5 fruit fly cellular contexts compared by ENCODE assay signal in genomic region chr3R:30811300-30812022, dm6.
TF ChIP-seq lines count a peak whose summit lies in the region.

No protein-coding gene starts in this region.

- TF ChIP-seq CTCF in whole organism, embryonic (GFP tag; optimal IDR thresholded peaks at IDR 0.05; lab: Kevin White, UChicago): no peak

TF ChIP-seq in whole organism, adult, 20 proteins besides CTCF, POLR2A, EP300 and RAD21:
- TF ChIP-seq CG33017 (tag; optimal IDR thresholded peaks at IDR 0.05; lab: Kevin White, UChicago): no peak
- TF ChIP-seq Clk (GFP tag; optimal IDR thresholded peaks at IDR 0.05; lab: Kevin White, UChicago): no peak
- TF ChIP-seq CG14711 (tag; optimal IDR thresholded peaks at IDR 0.05; lab: Kevin White, UChicago): no peak
- peak; percentile 3 for TF ChIP-seq cic (GFP tag; optimal IDR thresholded peaks at IDR 0.05; lab: Kevin White, UChicago)
- no peak for TF ChIP-seq bab1 (GFP tag; optimal IDR thresholded peaks at IDR 0.05; lab: Kevin White, UChicago)
- TF ChIP-seq CG7045 (GFP tag; optimal IDR thresholded peaks at IDR 0.05; lab: Kevin White, UChicago): no peak
- TF ChIP-seq CG5204 (GFP tag; optimal IDR thresholded peaks at IDR 0.05; lab: Kevin White, UChicago): no peak
- no peak for TF ChIP-seq cnc (optimal IDR thresholded peaks at IDR 0.05; lab: Kevin White, UChicago)
- no peak for TF ChIP-seq toe (GFP tag; optimal IDR thresholded peaks at IDR 0.05; lab: Kevin White, UChicago)
- TF ChIP-seq CG12768 (GFP tag; optimal IDR thresholded peaks at IDR 0.05; lab: Kevin White, UChicago): no peak
- TF ChIP-seq Mnt (GFP tag; optimal IDR thresholded peaks at IDR 0.05; lab: Kevin White, UChicago): peak; percentile 2
- TF ChIP-seq tj (GFP tag; optimal IDR thresholded peaks at IDR 0.05; lab: Kevin White, UChicago): peak; percentile 51
- TF ChIP-seq ovo (GFP tag; optimal IDR thresholded peaks at IDR 0.05; lab: Kevin White, UChicago): no peak
- no peak for TF ChIP-seq Crg-1 (GFP tag; optimal IDR thresholded peaks at IDR 0.05; lab: Kevin White, UChicago)
- TF ChIP-seq kay (GFP tag; lab: Kevin White, UChicago; ENCODE audit: borderline replicate concordance): peak; percentile 88
- TF ChIP-seq CG1620 (GFP tag; optimal IDR thresholded peaks at IDR 0.05; lab: Kevin White, UChicago): no peak
- TF ChIP-seq CG11617 (GFP tag; optimal IDR thresholded peaks at IDR 0.05; lab: Kevin White, UChicago): no peak
- TF ChIP-seq Hr96 (GFP tag; optimal IDR thresholded peaks at IDR 0.05; lab: Kevin White, UChicago): no peak

TF ChIP-seq in whole organism, embryonic, 481 proteins besides CTCF, POLR2A, EP300 and RAD21 (continues in another document):
- peak; percentile 82 for TF ChIP-seq sug (tag; optimal IDR thresholded peaks at IDR 0.05; lab: Kevin White, UChicago)
- no peak for TF ChIP-seq CG14667 (GFP tag; IDR thresholded peaks at IDR 0.05; lab: Robert Waterston, UW)
- TF ChIP-seq CG17829 (tag; optimal IDR thresholded peaks at IDR 0.05; lab: Kevin White, UChicago): no peak
- TF ChIP-seq ems (GFP tag; optimal IDR thresholded peaks at IDR 0.05; lab: Kevin White, UChicago): no peak
- peak; percentile 97 for TF ChIP-seq sd (tag; optimal IDR thresholded peaks at IDR 0.05; lab: Kevin White, UChicago)
- peak; percentile 24 for TF ChIP-seq lilli (GFP tag; optimal IDR thresholded peaks at IDR 0.05; lab: Kevin White, UChicago)
- TF ChIP-seq CG2199 (GFP tag; IDR thresholded peaks at IDR 0.05; lab: Robert Waterston, UW): 0 out of 3 replicates have a peak, but pooled peaks have one; percentile 27
- peak; percentile 68 for TF ChIP-seq gcm (GFP tag; optimal IDR thresholded peaks at IDR 0.05; lab: Kevin White, UChicago)
- TF ChIP-seq CG10209 (GFP tag; optimal IDR thresholded peaks at IDR 0.05; lab: Kevin White, UChicago): no peak
- no peak for TF ChIP-seq CG8478 (optimal IDR thresholded peaks at IDR 0.05; lab: Kevin White, UChicago)
- TF ChIP-seq corto (GFP tag; optimal IDR thresholded peaks at IDR 0.05; lab: Kevin White, UChicago): peak; percentile 61
- peak; percentile 72 for TF ChIP-seq lbe (GFP tag; optimal IDR thresholded peaks at IDR 0.05; lab: Kevin White, UChicago)
- TF ChIP-seq Ptx1 (GFP tag; IDR thresholded peaks at IDR 0.05; lab: Robert Waterston, UW): no peak
- no peak for TF ChIP-seq CG18011 (GFP tag; optimal IDR thresholded peaks at IDR 0.05; lab: Kevin White, UChicago)
- TF ChIP-seq exex (tag; optimal IDR thresholded peaks at IDR 0.05; lab: Kevin White, UChicago): peak; percentile 75
- peak; percentile 27; the same call in 1 of the 2 replicates for TF ChIP-seq Drgx (GFP tag; IDR thresholded peaks at IDR 0.05; lab: Robert Waterston, UW)
- peak; percentile 53 for TF ChIP-seq mirr (GFP tag; optimal IDR thresholded peaks at IDR 0.05; lab: Kevin White, UChicago)
- no peak for TF ChIP-seq CG9437 (GFP tag; optimal IDR thresholded peaks at IDR 0.05; lab: Kevin White, UChicago)
- TF ChIP-seq CG10565 (GFP tag; optimal IDR thresholded peaks at IDR 0.05; lab: Kevin White, UChicago): no peak

TF ChIP-seq in whole organism, prepupa, 60 proteins besides CTCF, POLR2A, EP300 and RAD21 (continues in another document):
- TF ChIP-seq CG1621 (tag; optimal IDR thresholded peaks at IDR 0.05; lab: Kevin White, UChicago): peak; percentile 27
- peak; percentile 45 for TF ChIP-seq Ets96B (tag; optimal IDR thresholded peaks at IDR 0.05; lab: Kevin White, UChicago)
- peak; percentile 54 for TF ChIP-seq CG32006 (GFP tag; optimal IDR thresholded peaks at IDR 0.05; lab: Kevin White, UChicago)
- no peak for TF ChIP-seq CG6276 (GFP tag; optimal IDR thresholded peaks at IDR 0.05; lab: Kevin White, UChicago)
- peak; percentile 46 for TF ChIP-seq Eip93F (GFP tag; optimal IDR thresholded peaks at IDR 0.05; lab: Kevin White, UChicago)
- peak; percentile 59 for TF ChIP-seq Hr4 (GFP tag; optimal IDR thresholded peaks at IDR 0.05; lab: Kevin White, UChicago)
- peak; percentile 66 for TF ChIP-seq vri (GFP tag; optimal IDR thresholded peaks at IDR 0.05; lab: Kevin White, UChicago)
- TF ChIP-seq CG34406 (GFP tag; optimal IDR thresholded peaks at IDR 0.05; lab: Kevin White, UChicago): peak; percentile 52
- TF ChIP-seq CG11294 (GFP tag; IDR thresholded peaks at IDR 0.05; lab: Robert Waterston, UW): no peak
- TF ChIP-seq achi (GFP tag; optimal IDR thresholded peaks at IDR 0.05; lab: Kevin White, UChicago): peak; percentile 54
- TF ChIP-seq ss (GFP tag; optimal IDR thresholded peaks at IDR 0.05; lab: Kevin White, UChicago): no peak
- peak; percentile 54 for TF ChIP-seq net (GFP tag; optimal IDR thresholded peaks at IDR 0.05; lab: Kevin White, UChicago)
- peak; percentile 15 for TF ChIP-seq Sox14 (GFP tag; optimal IDR thresholded peaks at IDR 0.05; lab: Kevin White, UChicago)
- no peak for TF ChIP-seq CG11902 (GFP tag; optimal IDR thresholded peaks at IDR 0.05; lab: Kevin White, UChicago)
- TF ChIP-seq Sox15 (GFP tag; optimal IDR thresholded peaks at IDR 0.05; lab: Kevin White, UChicago): no peak
- no peak for TF ChIP-seq fkh (GFP tag; optimal IDR thresholded peaks at IDR 0.05; lab: Kevin White, UChicago)
- peak; percentile 75 for TF ChIP-seq lz (GFP tag; optimal IDR thresholded peaks at IDR 0.05; lab: Kevin White, UChicago)
- peak; percentile 38 for TF ChIP-seq CG10669 (GFP tag; optimal IDR thresholded peaks at IDR 0.05; lab: Kevin White, UChicago)
- peak; percentile 67 for TF ChIP-seq Met (GFP tag; optimal IDR thresholded peaks at IDR 0.05; lab: Kevin White, UChicago)
- TF ChIP-seq Smox (GFP tag; optimal IDR thresholded peaks at IDR 0.05; lab: Kevin White, UChicago): peak; percentile 55

TF ChIP-seq in whole organism, pupa, 21 proteins besides CTCF, POLR2A, EP300 and RAD21:
- TF ChIP-seq CG17806 (tag; optimal IDR thresholded peaks at IDR 0.05; lab: Kevin White, UChicago) (peak; percentile 36), Snoo (tag; optimal IDR thresholded peaks at IDR 0.05; lab: Kevin White, UChicago) (peak; percentile 43), gl (tag; optimal IDR thresholded peaks at IDR 0.05; lab: Kevin White, UChicago) (no peak), CG13204 (GFP tag; optimal IDR thresholded peaks at IDR 0.05; lab: Kevin White, UChicago) (no peak), Ets98B (GFP tag; IDR thresholded peaks at IDR 0.05; lab: Robert Waterston, UW) (peak; percentile 40), CG9948 (tag; optimal IDR thresholded peaks at IDR 0.05; lab: Kevin White, UChicago) (peak; percentile 30), fd96Ca (GFP tag; IDR thresholded peaks at IDR 0.05; lab: Robert Waterston, UW) (peak; percentile 16; the same call in 1 of the 3 replicates), CG8159 (tag; optimal IDR thresholded peaks at IDR 0.05; lab: Kevin White, UChicago) (peak; percentile 38), CG8301 (tag; optimal IDR thresholded peaks at IDR 0.05; lab: Kevin White, UChicago) (peak; percentile 48), CG14655 (GFP tag; optimal IDR thresholded peaks at IDR 0.05; lab: Kevin White, UChicago) (peak; percentile 57), Pif1A (GFP tag; optimal IDR thresholded peaks at IDR 0.05; lab: Kevin White, UChicago) (peak; percentile 62), EcR (GFP tag; optimal IDR thresholded peaks at IDR 0.05; lab: Kevin White, UChicago) (no peak), Pif1B (GFP tag; optimal IDR thresholded peaks at IDR 0.05; lab: Kevin White, UChicago) (peak; percentile 43), CG15710 (tag; optimal IDR thresholded peaks at IDR 0.05; lab: Kevin White, UChicago) (peak; percentile 19), CG4496 (GFP tag; IDR thresholded peaks at IDR 0.05; lab: Robert Waterston, UW) (0 out of 3 replicates have a peak, but pooled peaks have one; percentile 24), CG34367 (tag; optimal IDR thresholded peaks at IDR 0.05; lab: Kevin White, UChicago) (no peak), CG32121 (GFP tag; IDR thresholded peaks at IDR 0.05; lab: Robert Waterston, UW) (peak; percentile 71; the same call in 1 of the 2 replicates)
TF ChIP-seq in whole organism, pupa: peak in this region for 13.

TF ChIP-seq in whole organism, wandering third instar larva, 38 proteins besides CTCF, POLR2A, EP300 and RAD21 (continues in another document):
- peak; percentile 68 for TF ChIP-seq Sp1 (GFP tag; optimal IDR thresholded peaks at IDR 0.05; lab: Kevin White, UChicago)
- no peak for TF ChIP-seq Vsx2 (GFP tag; optimal IDR thresholded peaks at IDR 0.05; lab: Kevin White, UChicago; ENCODE audit: partially characterized antibody)
- peak; percentile 43 for TF ChIP-seq dmrt93B (GFP tag; optimal IDR thresholded peaks at IDR 0.05; lab: Kevin White, UChicago)
- peak; percentile 81 to 85 for TF ChIP-seq foxo (GFP tag; optimal IDR thresholded peaks at IDR 0.05; lab: Kevin White, UChicago)
- peak; percentile 84 for TF ChIP-seq h (GFP tag; optimal IDR thresholded peaks at IDR 0.05; lab: Kevin White, UChicago)
- peak; percentile 82 for TF ChIP-seq rgr (GFP tag; optimal IDR thresholded peaks at IDR 0.05; lab: Kevin White, UChicago)
- TF ChIP-seq psq (GFP tag; optimal IDR thresholded peaks at IDR 0.05; lab: Kevin White, UChicago): peak; percentile 50
- peak; percentile 48 for TF ChIP-seq CG32264 (GFP tag; optimal IDR thresholded peaks at IDR 0.05; lab: Kevin White, UChicago)
- TF ChIP-seq sage (GFP tag; optimal IDR thresholded peaks at IDR 0.05; lab: Kevin White, UChicago): peak; percentile 33
- peak; percentile 77 for TF ChIP-seq fru (GFP tag; optimal IDR thresholded peaks at IDR 0.05; lab: Kevin White, UChicago)
- peak; percentile 9 for TF ChIP-seq dsf (GFP tag; optimal IDR thresholded peaks at IDR 0.05; lab: Kevin White, UChicago; ENCODE audit: borderline replicate concordance)
- TF ChIP-seq CG9705 (GFP tag; optimal IDR thresholded peaks at IDR 0.05; lab: Kevin White, UChicago): no peak
- TF ChIP-seq OdsH (GFP tag; optimal IDR thresholded peaks at IDR 0.05; lab: Kevin White, UChicago): peak; percentile 73
- TF ChIP-seq Hnf4 (GFP tag; optimal IDR thresholded peaks at IDR 0.05; lab: Kevin White, UChicago): peak; percentile 68
- TF ChIP-seq sv (GFP tag; optimal IDR thresholded peaks at IDR 0.05; lab: Kevin White, UChicago): no peak
- peak; percentile 85 for TF ChIP-seq ey (GFP tag; optimal IDR thresholded peaks at IDR 0.05; lab: Kevin White, UChicago)
- TF ChIP-seq Rel (GFP tag; optimal IDR thresholded peaks at IDR 0.05; lab: Kevin White, UChicago): peak; percentile 14
- TF ChIP-seq Rel (tag; optimal IDR thresholded peaks at IDR 0.05; lab: Kevin White, UChicago): peak; percentile 74
- TF ChIP-seq Jra (GFP tag; optimal IDR thresholded peaks at IDR 0.05; lab: Kevin White, UChicago): peak; percentile 59
- TF ChIP-seq HLH106 (tag; optimal IDR thresholded peaks at IDR 0.05; lab: Kevin White, UChicago): peak; percentile 75
- TF ChIP-seq br (GFP tag; optimal IDR thresholded peaks at IDR 0.05; lab: Kevin White, UChicago): peak; percentile 81
- TF ChIP-seq woc (GFP tag; optimal IDR thresholded peaks at IDR 0.05; lab: Kevin White, UChicago): peak; percentile 58
- peak; percentile 78 for TF ChIP-seq tai (GFP tag; optimal IDR thresholded peaks at IDR 0.05; lab: Kevin White, UChicago)
- TF ChIP-seq jim (GFP tag; optimal IDR thresholded peaks at IDR 0.05; lab: Kevin White, UChicago): no peak
- TF ChIP-seq brk (GFP tag; optimal IDR thresholded peaks at IDR 0.05; lab: Kevin White, UChicago): peak; percentile 80
- TF ChIP-seq lola (GFP tag; optimal IDR thresholded peaks at IDR 0.05; lab: Kevin White, UChicago): no peak
